Fruit fly (Drosophila melanogaster) whole organism, embryonic: ENCODE results near the gene CG2120.
A peak's percentile ranks its signal among the peaks of the same experiment; 100 is the strongest.

Experiments
- Ada2b ChIP-seq: fragments of 200-800 bp; sonication (Bioruptor generic); IDR thresholded peaks from 2 replicates; pipeline ENCODE4 v1.3.6; 2022; ENCODE audit warnings: missing biosample characterization, missing genetic modification characterization
- CG10431 ChIP-seq: fragments of 200-800 bp; sonication (Bioruptor generic); optimal IDR thresholded peaks from 3 replicates; lab custom pipeline; 2018; ENCODE audit warnings: missing biosample characterization, mild to moderate bottlenecking, missing genetic modification characterization
- CG13287 ChIP-seq: fragments of 200-800 bp; sonication (Bioruptor generic); IDR thresholded peaks from 2 replicates; pipeline ENCODE4 v1.3.6; 2022; ENCODE audit warnings: missing biosample characterization, missing genetic modification characterization; ENCODE audit not compliant: partially characterized antibody
- CG15514 ChIP-seq: fragments of 200-800 bp; sonication (Bioruptor generic); optimal IDR thresholded peaks from 3 replicates; lab custom pipeline; 2017; ENCODE audit warnings: missing biosample characterization, missing genetic modification characterization, mild to moderate bottlenecking, moderate library complexity, missing genetic modification reagents
- CG16863 ChIP-seq: fragments of 200-800 bp; sonication (Bioruptor generic); optimal IDR thresholded peaks from 3 replicates; lab custom pipeline; 2016; ENCODE audit warnings: missing biosample characterization, missing genetic modification characterization
- CG1792 ChIP-seq: fragments of 200-800 bp; sonication (Bioruptor generic); optimal IDR thresholded peaks from 2 replicates; lab custom pipeline; 2016; ENCODE audit warnings: missing biosample characterization, missing genetic modification characterization
- CG3995 ChIP-seq: fragments of 200-800 bp; sonication (Bioruptor generic); optimal IDR thresholded peaks from 3 replicates; lab custom pipeline; 2016; ENCODE audit warnings: missing biosample characterization, missing genetic modification characterization
- CG7963 ChIP-seq: fragments of 200-800 bp; sonication (Bioruptor generic); IDR thresholded peaks from 3 replicates; pipeline ENCODE4 v1.3.6; 2022; ENCODE audit warnings: missing biosample characterization, missing genetic modification characterization; ENCODE audit not compliant: partially characterized antibody
- CG8944 ChIP-seq: fragments of 200-800 bp; sonication (Bioruptor generic); optimal IDR thresholded peaks from 3 replicates; lab custom pipeline; 2016; ENCODE audit warnings: missing biosample characterization, missing genetic modification characterization
- CG9797 ChIP-seq: fragments of 200-800 bp; sonication (Bioruptor generic); optimal IDR thresholded peaks from 3 replicates; lab custom pipeline; 2018; ENCODE audit warnings: missing biosample characterization, mild to moderate bottlenecking, missing genetic modification characterization
- CG9876 ChIP-seq: fragments of 200-800 bp; sonication (Bioruptor generic); optimal IDR thresholded peaks from 2 replicates; lab custom pipeline; 2016; ENCODE audit warnings: missing biosample characterization, missing genetic modification characterization
- Dbx ChIP-seq: fragments of 200-800 bp; sonication (Bioruptor generic); IDR thresholded peaks from 3 replicates; pipeline ENCODE4 v1.3.6; 2022; ENCODE audit warnings: missing biosample characterization, missing genetic modification characterization
- Dfd ChIP-seq, 2 experiments: fragments of >200 bp; optimal IDR thresholded peaks; 2 replicates each; lab custom pipeline; 2017; ENCODE audit warnings: missing biosample characterization in 2 of 2, missing genetic modification characterization in 2 of 2
- Dip2 ChIP-seq: fragments of 200-800 bp; sonication (Bioruptor generic); IDR thresholded peaks from 2 replicates; pipeline ENCODE4 v1.3.6; 2022; ENCODE audit warnings: missing biosample characterization, missing genetic modification characterization
- Doc3 ChIP-seq: fragments of 200-800 bp; sonication (Bioruptor generic); IDR thresholded peaks from 3 replicates; pipeline ENCODE4 v1.3.6; 2022; ENCODE audit warnings: missing biosample characterization, missing genetic modification characterization; ENCODE audit not compliant: partially characterized antibody
- Dp ChIP-seq: fragments of 200-800 bp; sonication (Bioruptor generic); optimal IDR thresholded peaks from 2 replicates; lab custom pipeline; 2018; ENCODE audit warnings: missing biosample characterization, mild to moderate bottlenecking, missing genetic modification characterization, moderate library complexity
- ERR ChIP-seq: fragments of 200-800 bp; sonication (Bioruptor generic); optimal IDR thresholded peaks from 2 replicates; lab custom pipeline; 2016; ENCODE audit warnings: missing biosample characterization, missing genetic modification characterization
- GATAe ChIP-seq: fragments of 200-800 bp; sonication (Bioruptor generic); conservative IDR thresholded peaks from 2 replicates; pipeline ENCODE4 v1.3.6; 2022; ENCODE audit warnings: missing biosample characterization, missing genetic modification characterization
- Hmr ChIP-seq: fragments of 200-800 bp; sonication (Bioruptor generic); optimal IDR thresholded peaks from 3 replicates; lab custom pipeline; 2017; ENCODE audit warnings: mild to moderate bottlenecking, missing biosample characterization, missing genetic modification reagents, missing genetic modification characterization
- MBD-R2 ChIP-seq: fragments of 200-800 bp; sonication (Bioruptor generic); IDR thresholded peaks from 2 replicates; pipeline ENCODE4 v1.3.6; 2022; ENCODE audit warnings: missing biosample characterization, missing genetic modification characterization
- Med ChIP-seq: fragments of 200-800 bp; sonication (Bioruptor generic); peaks from one replicate; lab custom pipeline; 2016; ENCODE audit warnings: missing biosample characterization, missing genetic modification characterization, mild to moderate bottlenecking, inconsistent platforms, moderate library complexity
- Meics ChIP-seq: fragments of 200-800 bp; sonication (Bioruptor generic); optimal IDR thresholded peaks from 2 replicates; lab custom pipeline; 2017; ENCODE audit warnings: missing biosample characterization, mild to moderate bottlenecking, missing genetic modification characterization
- NC2α ChIP-seq: fragments of 200-800 bp; sonication (Bioruptor generic); optimal IDR thresholded peaks from 2 replicates; lab custom pipeline; 2016; ENCODE audit warnings: missing biosample characterization, missing genetic modification characterization
- NFAT ChIP-seq: fragments of 200-800 bp; sonication (Bioruptor generic); IDR thresholded peaks from 2 replicates; pipeline ENCODE4 v1.3.6; 2022; ENCODE audit warnings: missing biosample characterization, missing genetic modification characterization
- Nf-YA ChIP-seq: fragments of 200-800 bp; sonication (Bioruptor generic); IDR thresholded peaks from 2 replicates; pipeline ENCODE4 v1.3.6; 2022; ENCODE audit warnings: missing biosample characterization, missing genetic modification characterization
- Opbp ChIP-seq: fragments of 200-800 bp; sonication (Bioruptor generic); IDR thresholded peaks from 3 replicates; pipeline ENCODE4 v1.3.6; 2022; ENCODE audit warnings: missing biosample characterization, missing genetic modification characterization; ENCODE audit not compliant: partially characterized antibody
- Ptx1 ChIP-seq: fragments of 200-800 bp; sonication (Bioruptor generic); IDR thresholded peaks from 2 replicates; pipeline ENCODE4 v1.3.6; 2022; ENCODE audit warnings: missing biosample characterization, missing genetic modification characterization
- Rx ChIP-seq: fragments of 200-800 bp; sonication (Bioruptor generic); IDR thresholded peaks from 2 replicates; pipeline ENCODE4 v1.3.6; 2022; ENCODE audit warnings: missing biosample characterization, missing genetic modification characterization
- YL-1 ChIP-seq: fragments of 200-800 bp; sonication (Bioruptor generic); optimal IDR thresholded peaks from 3 replicates; lab custom pipeline; 2017; ENCODE audit warnings: missing biosample characterization, mild to moderate bottlenecking, missing genetic modification characterization
- az2 ChIP-seq: fragments of 200-800 bp; sonication (Bioruptor generic); optimal IDR thresholded peaks from 3 replicates; lab custom pipeline; 2016; ENCODE audit warnings: missing biosample characterization, missing genetic modification characterization
- cg ChIP-seq: fragments of 200-800 bp; sonication (Bioruptor generic); optimal IDR thresholded peaks from 3 replicates; lab custom pipeline; 2019; ENCODE audit warnings: missing biosample characterization, mild to moderate bottlenecking, missing genetic modification characterization, moderate library complexity
- chinmo ChIP-seq: fragments of 200-800 bp; sonication (Bioruptor generic); IDR thresholded peaks from 4 replicates; pipeline ENCODE4 v1.3.6; 2022; ENCODE audit warnings: missing biosample characterization, missing genetic modification characterization; ENCODE audit not compliant: partially characterized antibody
- fd3F ChIP-seq: fragments of 200-800 bp; sonication (Bioruptor generic); optimal IDR thresholded peaks from 2 replicates; lab custom pipeline; 2018; ENCODE audit warnings: missing biosample characterization, mild to moderate bottlenecking, missing genetic modification characterization, moderate library complexity
- gce ChIP-seq: fragments of 200-800 bp; sonication (Bioruptor generic); IDR thresholded peaks from 3 replicates; pipeline ENCODE4 v1.3.6; 2022; ENCODE audit warnings: missing biosample characterization, missing genetic modification characterization
- gfzf ChIP-seq: fragments of 200-800 bp; sonication (Bioruptor generic); optimal IDR thresholded peaks from 2 replicates; lab custom pipeline; 2016; ENCODE audit warnings: missing biosample characterization, mild to moderate bottlenecking, missing genetic modification characterization, moderate library complexity
- ham ChIP-seq: fragments of 200-800 bp; sonication (Bioruptor generic); IDR thresholded peaks from 2 replicates; pipeline ENCODE4 v1.3.6; 2022; ENCODE audit warnings: missing biosample characterization, missing genetic modification characterization
- hbn ChIP-seq: fragments of 200-800 bp; sonication (Bioruptor generic); IDR thresholded peaks from 2 replicates; pipeline ENCODE4 v1.3.6; 2022; ENCODE audit warnings: missing biosample characterization, missing genetic modification characterization; ENCODE audit not compliant: partially characterized antibody
- hkb ChIP-seq, 2 experiments: fragments of 200-800 bp in 1 of 2; fragments of >200 bp in 1 of 2; sonication (Bioruptor generic) in 1 of 2; IDR thresholded peaks in 1 of 2; optimal IDR thresholded peaks in 1 of 2; 2 replicates each; pipeline versions ENCODE4 v1.3.6 to Lab custom; 2017 to 2022; ENCODE audit warnings: missing biosample characterization in 1 of 2, missing genetic modification characterization in 1 of 2
- nerfin-1 ChIP-seq: fragments of 200-800 bp; sonication (Bioruptor generic); optimal IDR thresholded peaks from 3 replicates; lab custom pipeline; 2019; ENCODE audit warnings: missing biosample characterization, mild to moderate bottlenecking, missing genetic modification characterization, moderate library complexity
- odd ChIP-seq: fragments of 200-800 bp; sonication (Bioruptor generic); optimal IDR thresholded peaks from 2 replicates; lab custom pipeline; 2017; ENCODE audit warnings: missing biosample characterization, mild to moderate bottlenecking, missing genetic modification characterization
- otp ChIP-seq: fragments of 200-800 bp; sonication (Bioruptor generic); IDR thresholded peaks from 3 replicates; pipeline ENCODE4, ENCODE4 v1.3.6; 2022; ENCODE audit warnings: missing biosample characterization, missing genetic modification characterization
- pzg ChIP-seq: fragments of 200-800 bp; sonication (Bioruptor generic); optimal IDR thresholded peaks from 3 replicates; lab custom pipeline; 2018; ENCODE audit warnings: missing biosample characterization, mild to moderate bottlenecking, missing genetic modification characterization, moderate library complexity
- sens ChIP-seq: fragments of 200-800 bp; sonication (Bioruptor generic); peaks from one replicate; lab custom pipeline; 2016; ENCODE audit warnings: missing biosample characterization, missing genetic modification characterization
- so ChIP-seq: fragments of 200-800 bp; sonication (Bioruptor generic); IDR thresholded peaks from 3 replicates; pipeline ENCODE4 v1.3.6; 2022; ENCODE audit warnings: missing biosample characterization, missing genetic modification characterization
- stwl ChIP-seq: fragments of 200-800 bp; sonication (Bioruptor generic); optimal IDR thresholded peaks from 3 replicates; lab custom pipeline; 2018; ENCODE audit warnings: missing biosample characterization, mild to moderate bottlenecking, missing genetic modification characterization, moderate library complexity
- sug ChIP-seq: fragments of 200-800 bp; optimal IDR thresholded peaks from 2 replicates; lab custom pipeline; 2019; ENCODE audit warnings: missing biosample characterization, mild to moderate bottlenecking, missing genetic modification characterization, moderate library complexity
- tgo ChIP-seq: fragments of 200-800 bp; sonication (Bioruptor generic); IDR thresholded peaks from 3 replicates; pipeline ENCODE4 v1.3.6; 2022; ENCODE audit warnings: missing biosample characterization, missing genetic modification characterization
- unc-4 ChIP-seq: fragments of 200-800 bp; sonication (Bioruptor generic); IDR thresholded peaks from 2 replicates; pipeline ENCODE4 v1.3.6; 2022; ENCODE audit warnings: missing biosample characterization, missing genetic modification characterization; ENCODE audit not compliant: partially characterized antibody
- z ChIP-seq: fragments of 200-800 bp; sonication (Bioruptor generic); IDR thresholded peaks from 3 replicates; pipeline ENCODE4 v1.3.6; 2022; ENCODE audit warnings: missing biosample characterization, missing genetic modification characterization

Gene CG2120

DNA sequence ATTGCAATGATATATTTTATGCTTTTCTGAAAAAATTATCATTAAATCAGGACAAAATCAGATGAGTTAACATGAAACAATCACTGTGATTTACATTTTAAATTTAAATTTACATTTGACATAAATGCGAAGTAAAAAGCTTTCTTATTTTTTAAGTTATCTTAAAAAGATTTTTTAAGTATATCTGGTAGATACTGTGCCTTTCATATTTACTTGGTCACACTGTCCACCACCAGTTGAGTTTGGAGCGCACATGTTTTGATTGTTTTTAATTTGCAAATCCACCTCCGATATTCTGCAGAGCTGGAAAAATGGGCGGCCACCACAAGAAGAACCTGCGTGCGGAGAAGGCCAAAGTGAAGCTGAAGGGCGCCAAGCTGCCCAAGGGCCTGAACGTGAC lies 18.8 kb upstream of the CG2120 start, which contains the start of gene CG1575 (continued):
- TF ChIP-seq hbn (peak; percentile 46; the same call in 1 of the 2 replicates), ham (GFP tag; lab: Robert Waterston, UW) (no peak), pzg (GFP tag; lab: Kevin White, UChicago) (peak; percentile 28), Doc3 (0 out of 3 replicates have a peak, but pooled peaks have one; percentile 20), stwl (tag; lab: Kevin White, UChicago) (peak; percentile 97), hkb (optimal IDR thresholded peaks at IDR 0.05; lab: Kevin White, UChicago) (no peak), hkb (GFP tag; IDR thresholded peaks at IDR 0.05; lab: Robert Waterston, UW) (no peak), CG3995 (GFP tag; lab: Kevin White, UChicago) (peak; percentile 86), gfzf (GFP tag; lab: Kevin White, UChicago) (peak; percentile 50), sug (peak; percentile 23), Med (peak; percentile 63), CG13287 (GFP tag; lab: Robert Waterston, UW) (peak; percentile 53)

DNA sequence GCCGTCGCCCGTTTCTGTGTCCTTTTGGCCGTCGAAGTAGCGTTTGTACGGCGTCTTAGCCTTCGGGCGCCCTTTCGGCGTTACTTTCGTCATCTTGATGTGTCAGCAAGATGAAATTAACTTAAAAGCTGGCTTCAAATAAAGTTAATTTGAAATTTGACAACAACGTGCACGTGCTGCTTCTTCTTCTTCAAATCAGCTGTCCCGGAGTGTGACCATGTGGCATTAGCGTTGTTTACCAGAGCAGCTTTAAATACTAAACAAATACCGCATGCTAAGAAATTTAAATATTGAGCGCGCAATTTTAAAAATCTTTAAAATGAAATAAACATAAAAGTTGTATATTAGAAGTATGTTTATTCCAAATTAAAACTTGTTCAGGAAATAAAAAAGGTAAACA lies 14.7 kb upstream of the CG2120 start, which contains the start of gene CG2260:
Gene CG2260, minus strand, starts transcription at position 209 of the 400 bp plus-strand sequence.
- TF ChIP-seq GATAe (GFP tag; lab: Robert Waterston, UW) (no peak), CG8944 (GFP tag; lab: Kevin White, UChicago) (no peak), unc-4 (GFP tag; lab: Robert Waterston, UW) (peak; percentile 40), Opbp (GFP tag; lab: Robert Waterston, UW) (peak; percentile 11; the same call in 1 of the 3 replicates), chinmo (GFP tag; lab: Robert Waterston, UW) (no peak), NC2α (no peak), Nf-YA (GFP tag; lab: Robert Waterston, UW) (no peak), cg (GFP tag; lab: Kevin White, UChicago) (no peak), MBD-R2 (GFP tag; lab: Robert Waterston, UW) (peak; percentile 77), tgo (GFP tag; lab: Robert Waterston, UW) (no peak), CG10431 (no peak), sens (GFP tag; lab: Kevin White, UChicago) (no peak), pzg (GFP tag; lab: Kevin White, UChicago) (peak; percentile 70), Ptx1 (GFP tag; lab: Robert Waterston, UW) (no peak), stwl (tag; lab: Kevin White, UChicago) (peak; percentile 52), otp (no peak), z (GFP tag; lab: Robert Waterston, UW) (no peak), gfzf (GFP tag; lab: Kevin White, UChicago) (peak; percentile 78), Meics (GFP tag; lab: Kevin White, UChicago) (no peak), CG1792 (GFP tag; lab: Kevin White, UChicago) (no peak), CG16863 (GFP tag; lab: Kevin White, UChicago) (no peak), CG7963 (no peak), ERR (GFP tag; lab: Kevin White, UChicago) (no peak), odd (GFP tag; lab: Kevin White, UChicago) (no peak), CG9876 (GFP tag; lab: Kevin White, UChicago) (no peak), Hmr (no peak), Dip2 (no peak), Dfd (GFP tag; optimal IDR thresholded peaks at IDR 0.05; lab: Kevin White, UChicago) (no peak), nerfin-1 (no peak), fd3F (GFP tag; lab: Kevin White, UChicago) (no peak), CG15514 (peak; percentile 75), Dbx (no peak), so (no peak), gce (GFP tag; lab: Robert Waterston, UW) (no peak), az2 (no peak), Rx (GFP tag; lab: Robert Waterston, UW) (no peak), YL-1 (GFP tag; lab: Kevin White, UChicago) (peak; percentile 6), Ada2b (GFP tag; lab: Robert Waterston, UW) (no peak), NFAT (no peak), Dp (GFP tag; lab: Kevin White, UChicago) (peak; percentile 92), CG9797 (GFP tag; lab: Kevin White, UChicago) (peak; percentile 74)
